Fruit fly (Drosophila melanogaster) whole organism, embryonic: ENCODE measurements around the gene spo.
A peak's percentile ranks its signal among the peaks of the same experiment; 100 is the strongest.

ENCODE experiments used
- Asciz ChIP-seq: fragments of 200-800 bp; sonication (Bioruptor generic); optimal IDR thresholded peaks from 2 replicates; lab custom pipeline; 2017; ENCODE audit warnings: missing biosample characterization, mild to moderate bottlenecking, missing genetic modification characterization, missing genetic modification reagents
- B-H1 ChIP-seq: fragments of 200-800 bp; sonication (Bioruptor generic); IDR thresholded peaks from 3 replicates; pipeline ENCODE4 v1.3.6; 2022; ENCODE audit warnings: missing biosample characterization, missing genetic modification characterization
- C15 ChIP-seq: fragments of 200-800 bp; sonication (Bioruptor generic); IDR thresholded peaks from 3 replicates; pipeline ENCODE4 v1.3.6; 2022; ENCODE audit warnings: missing biosample characterization, missing genetic modification characterization
- CG10462 ChIP-seq: fragments of 200-800 bp; sonication (Bioruptor generic); optimal IDR thresholded peaks from 2 replicates; lab custom pipeline; 2016; ENCODE audit warnings: missing biosample characterization, missing genetic modification characterization
- CG10565 ChIP-seq: fragments of 200-800 bp; sonication (Bioruptor generic); optimal IDR thresholded peaks from 3 replicates; lab custom pipeline; 2016; ENCODE audit warnings: missing biosample characterization, mild to moderate bottlenecking, missing genetic modification characterization
- CG11093 ChIP-seq: fragments of 200-800 bp; sonication (Bioruptor generic); IDR thresholded peaks from 3 replicates; pipeline ENCODE4 v1.3.6; 2022; ENCODE audit warnings: missing biosample characterization, missing genetic modification characterization
- CG11560 ChIP-seq: fragments of 200-800 bp; sonication (Bioruptor generic); IDR thresholded peaks from 3 replicates; pipeline ENCODE4 v1.3.6; 2022; ENCODE audit warnings: missing biosample characterization, missing genetic modification characterization
- CG12071 ChIP-seq: fragments of 200-800 bp; sonication (Bioruptor generic); optimal IDR thresholded peaks from 3 replicates; lab custom pipeline; 2018; ENCODE audit warnings: missing biosample characterization, mild to moderate bottlenecking, missing genetic modification characterization
- CG13123 ChIP-seq: fragments of 200-800 bp; sonication (Bioruptor generic); optimal IDR thresholded peaks from 2 replicates; lab custom pipeline; 2016; ENCODE audit warnings: missing biosample characterization, missing genetic modification characterization
- CG13424 ChIP-seq: fragments of 200-800 bp; sonication (Bioruptor generic); optimal IDR thresholded peaks from 2 replicates; lab custom pipeline; 2019; ENCODE audit warnings: missing biosample characterization, mild to moderate bottlenecking, missing genetic modification characterization, moderate library complexity
- CG1529 ChIP-seq: fragments of 200-800 bp; sonication (Bioruptor generic); optimal IDR thresholded peaks from 3 replicates; lab custom pipeline; 2018; ENCODE audit warnings: missing biosample characterization, missing genetic modification characterization
- CG15479 ChIP-seq: fragments of 200-800 bp; sonication (Bioruptor generic); optimal IDR thresholded peaks from 3 replicates; lab custom pipeline; 2019; ENCODE audit warnings: missing biosample characterization, mild to moderate bottlenecking, missing genetic modification characterization, moderate library complexity
- CG16813 ChIP-seq: fragments of 200-800 bp; sonication (Bioruptor generic); IDR thresholded peaks from 3 replicates; pipeline ENCODE4 v1.3.6; 2022; ENCODE audit warnings: missing biosample characterization, missing genetic modification characterization; ENCODE audit not compliant: partially characterized antibody
- CG33557 ChIP-seq: fragments of 200-800 bp; sonication (Bioruptor generic); optimal IDR thresholded peaks from 2 replicates; lab custom pipeline; 2019; ENCODE audit warnings: missing biosample characterization, mild to moderate bottlenecking, missing genetic modification characterization, moderate library complexity
- CG34422 ChIP-seq: fragments of 200-800 bp; sonication (Bioruptor generic); IDR thresholded peaks from 3 replicates; pipeline ENCODE4 v1.3.6; 2022; ENCODE audit warnings: missing biosample characterization, missing genetic modification characterization
- CG4282 ChIP-seq: fragments of 200-800 bp; sonication (Bioruptor generic); optimal IDR thresholded peaks from 2 replicates; lab custom pipeline; 2016; ENCODE audit warnings: missing biosample characterization, missing genetic modification characterization
- CG6689 ChIP-seq: fragments of 200-800 bp; sonication (Bioruptor generic); IDR thresholded peaks from 2 replicates; pipeline ENCODE4 v1.3.6; 2022; ENCODE audit warnings: missing biosample characterization, missing genetic modification characterization
- CG8388 ChIP-seq: fragments of 200-800 bp; sonication (Bioruptor generic); optimal IDR thresholded peaks from 2 replicates; lab custom pipeline; 2019; ENCODE audit warnings: missing biosample characterization, mild to moderate bottlenecking, missing genetic modification characterization, moderate library complexity
- CrebB ChIP-seq: fragments of 200-800 bp; sonication (Bioruptor generic); optimal IDR thresholded peaks from 3 replicates; lab custom pipeline; 2018; ENCODE audit warnings: missing biosample characterization, mild to moderate bottlenecking, missing genetic modification characterization
- Doc2 ChIP-seq: fragments of 200-800 bp; sonication (Bioruptor generic); IDR thresholded peaks from 2 replicates; pipeline ENCODE4 v1.3.6; 2022; ENCODE audit warnings: missing biosample characterization, missing genetic modification characterization
- Dp ChIP-seq: fragments of 200-800 bp; sonication (Bioruptor generic); optimal IDR thresholded peaks from 2 replicates; lab custom pipeline; 2018; ENCODE audit warnings: missing biosample characterization, mild to moderate bottlenecking, missing genetic modification characterization, moderate library complexity
- HLH54F ChIP-seq: fragments of 200-800 bp; sonication (Bioruptor generic); optimal IDR thresholded peaks from 3 replicates; lab custom pipeline; 2016; ENCODE audit warnings: missing biosample characterization, missing genetic modification characterization
- Hey ChIP-seq: fragments of 200-800 bp; sonication (Bioruptor generic); optimal IDR thresholded peaks from 3 replicates; lab custom pipeline; 2018; ENCODE audit warnings: missing biosample characterization, mild to moderate bottlenecking, missing genetic modification characterization
- Hmx ChIP-seq: fragments of 200-800 bp; sonication (Bioruptor generic); optimal IDR thresholded peaks from 2 replicates; lab custom pipeline; 2016; ENCODE audit warnings: missing biosample characterization, missing genetic modification characterization
- Lhr ChIP-seq: fragments of 200-800 bp; sonication (Bioruptor generic); optimal IDR thresholded peaks from 3 replicates; lab custom pipeline; 2017; ENCODE audit warnings: mild to moderate bottlenecking, missing biosample characterization, missing genetic modification reagents, missing genetic modification characterization
- NC2α ChIP-seq: fragments of 200-800 bp; sonication (Bioruptor generic); optimal IDR thresholded peaks from 2 replicates; lab custom pipeline; 2016; ENCODE audit warnings: missing biosample characterization, missing genetic modification characterization
- Ptx1 ChIP-seq: fragments of 200-800 bp; sonication (Bioruptor generic); IDR thresholded peaks from 2 replicates; pipeline ENCODE4 v1.3.6; 2022; ENCODE audit warnings: missing biosample characterization, missing genetic modification characterization
- Rx ChIP-seq: fragments of 200-800 bp; sonication (Bioruptor generic); IDR thresholded peaks from 2 replicates; pipeline ENCODE4 v1.3.6; 2022; ENCODE audit warnings: missing biosample characterization, missing genetic modification characterization
- Scr ChIP-seq: fragments of 200-800 bp; sonication (Bioruptor generic); IDR thresholded peaks from 2 replicates; pipeline ENCODE4 v1.3.6; 2022; ENCODE audit warnings: missing biosample characterization, missing genetic modification characterization; ENCODE audit not compliant: partially characterized antibody
- Trl ChIP-seq, 3 experiments: fragments of >200 bp in 2 of 3; fragments of 200-800 bp in 1 of 3; sonication (Bioruptor generic) in 1 of 3; optimal IDR thresholded peaks; 2 replicates in 1 of 3; 3 replicates in 2 of 3; lab custom pipeline; 2016 to 2017; ENCODE audit warnings: missing biosample characterization in 1 of 3, missing genetic modification characterization in 1 of 3
- Usf ChIP-seq: fragments of 200-800 bp; sonication (Bioruptor generic); optimal IDR thresholded peaks from 2 replicates; lab custom pipeline; 2017; ENCODE audit warnings: missing genotype, missing biosample characterization, missing genetic modification characterization
- ase ChIP-seq: fragments of 200-800 bp; sonication (Bioruptor generic); IDR thresholded peaks from 3 replicates; pipeline ENCODE4 v1.3.6; 2022; ENCODE audit warnings: missing biosample characterization, missing genetic modification characterization
- az2 ChIP-seq: fragments of 200-800 bp; sonication (Bioruptor generic); optimal IDR thresholded peaks from 3 replicates; lab custom pipeline; 2016; ENCODE audit warnings: missing biosample characterization, missing genetic modification characterization
- bcd ChIP-seq: fragments of 200-800 bp; sonication (Bioruptor generic); optimal IDR thresholded peaks from 2 replicates; lab custom pipeline; 2017; ENCODE audit warnings: missing biosample characterization, mild to moderate bottlenecking, missing genetic modification characterization
- br ChIP-seq: fragments of >200 bp; optimal IDR thresholded peaks from 2 replicates; lab custom pipeline; 2017
- chinmo ChIP-seq: fragments of 200-800 bp; sonication (Bioruptor generic); IDR thresholded peaks from 4 replicates; pipeline ENCODE4 v1.3.6; 2022; ENCODE audit warnings: missing biosample characterization, missing genetic modification characterization; ENCODE audit not compliant: partially characterized antibody
- dysf ChIP-seq: fragments of 200-800 bp; sonication (Bioruptor generic); IDR thresholded peaks from 3 replicates; pipeline ENCODE4 v1.3.6; 2022; ENCODE audit warnings: missing biosample characterization, missing genetic modification characterization
- eve ChIP-seq, 2 experiments: fragments of >200 bp; optimal IDR thresholded peaks; 2 replicates each; lab custom pipeline; 2017; ENCODE audit warnings: missing biosample characterization in 2 of 2, missing genetic modification characterization in 2 of 2
- fd3F ChIP-seq: fragments of 200-800 bp; sonication (Bioruptor generic); optimal IDR thresholded peaks from 2 replicates; lab custom pipeline; 2018; ENCODE audit warnings: missing biosample characterization, mild to moderate bottlenecking, missing genetic modification characterization, moderate library complexity
- gce ChIP-seq: fragments of 200-800 bp; sonication (Bioruptor generic); IDR thresholded peaks from 3 replicates; pipeline ENCODE4 v1.3.6; 2022; ENCODE audit warnings: missing biosample characterization, missing genetic modification characterization
- grau ChIP-seq: fragments of 200-800 bp; optimal IDR thresholded peaks from 3 replicates; lab custom pipeline; 2019; ENCODE audit warnings: missing biosample characterization, mild to moderate bottlenecking, missing genetic modification characterization, moderate library complexity
- klu ChIP-seq: fragments of 200-800 bp; sonication (Bioruptor generic); IDR thresholded peaks from 2 replicates; pipeline ENCODE4 v1.3.6; 2022; ENCODE audit warnings: missing biosample characterization, missing genetic modification characterization
- knrl ChIP-seq: fragments of 200-800 bp; sonication (Bioruptor generic); IDR thresholded peaks from 3 replicates; pipeline ENCODE4 v1.3.6; 2022; ENCODE audit warnings: missing biosample characterization, missing genetic modification characterization; ENCODE audit not compliant: partially characterized antibody
- luna ChIP-seq: fragments of 200-800 bp; sonication (Bioruptor generic); optimal IDR thresholded peaks from 2 replicates; lab custom pipeline; 2016; ENCODE audit warnings: missing biosample characterization, missing genetic modification characterization
- pho ChIP-seq: fragments of 200-800 bp; sonication (Bioruptor generic); optimal IDR thresholded peaks from 2 replicates; lab custom pipeline; 2016; ENCODE audit warnings: missing biosample characterization, missing genetic modification characterization
- phol ChIP-seq: fragments of 200-800 bp; sonication (Bioruptor generic); optimal IDR thresholded peaks from 3 replicates; lab custom pipeline; 2018; ENCODE audit warnings: missing biosample characterization, mild to moderate bottlenecking, missing genetic modification characterization, moderate library complexity
- pum ChIP-seq: fragments of 200-800 bp; sonication (Bioruptor generic); optimal IDR thresholded peaks from 2 replicates; lab custom pipeline; 2016; ENCODE audit warnings: missing biosample characterization, missing genetic modification characterization
- sisA ChIP-seq: fragments of 200-800 bp; sonication (Bioruptor generic); IDR thresholded peaks from 2 replicates; pipeline ENCODE4 v1.3.6; 2022; ENCODE audit warnings: missing biosample characterization, missing genetic modification characterization
- trh ChIP-seq: fragments of 200-800 bp; sonication (Bioruptor generic); optimal IDR thresholded peaks from 2 replicates; lab custom pipeline; 2016; ENCODE audit warnings: missing biosample characterization, missing genetic modification characterization
- z ChIP-seq: fragments of 200-800 bp; sonication (Bioruptor generic); IDR thresholded peaks from 3 replicates; pipeline ENCODE4 v1.3.6; 2022; ENCODE audit warnings: missing biosample characterization, missing genetic modification characterization

Gene spo

DNA sequence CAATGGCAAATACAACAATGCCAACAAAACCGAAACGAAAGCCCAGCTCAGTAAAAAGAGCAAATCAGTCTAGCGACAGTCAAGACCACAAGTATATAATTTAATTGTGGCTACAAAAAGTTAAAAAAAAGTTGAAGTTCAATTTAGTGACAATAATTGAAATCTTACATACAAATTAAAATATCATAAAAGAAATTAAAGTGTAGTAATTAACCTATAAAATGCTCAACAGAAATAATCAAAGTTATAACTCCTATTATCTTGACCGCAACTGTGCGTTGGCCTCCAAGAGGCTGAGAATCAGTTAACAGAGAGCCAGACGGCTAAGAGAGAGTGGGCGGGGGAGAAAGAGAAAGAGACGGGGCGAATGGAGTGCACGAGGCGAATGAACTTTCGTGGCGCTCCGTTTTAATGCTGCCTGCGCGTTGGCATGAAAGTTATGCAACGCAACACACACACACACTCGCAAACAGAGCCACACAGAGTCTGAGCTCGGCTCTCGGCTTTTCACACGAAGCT lies 19.4 kb upstream of the spo start (continued):
- TF ChIP-seq bcd (peak; percentile 74), luna (GFP tag; lab: Kevin White, UChicago) (no peak), Lhr (GFP tag; lab: Kevin White, UChicago) (peak; percentile 72), pum (peak; percentile 60), Trl (optimal IDR thresholded peaks at IDR 0.05; lab: Kevin White, UChicago) (peak; percentile 6 to 46), Trl (GFP tag; optimal IDR thresholded peaks at IDR 0.05; lab: Kevin White, UChicago) (peak; percentile 27), Rx (GFP tag; lab: Robert Waterston, UW) (0 out of 2 replicates have a peak, but pooled peaks have one; percentile 31), Dp (no peak), CG15479 (GFP tag; lab: Kevin White, UChicago) (no peak), Scr (no peak), CrebB (tag; lab: Kevin White, UChicago) (peak; percentile 76), dysf (GFP tag; lab: Robert Waterston, UW) (peak; percentile 79), gce (GFP tag; lab: Robert Waterston, UW) (0 out of 3 replicates have a peak, but pooled peaks have one; percentile 57), NC2α (peak; percentile 17), B-H1 (peak; percentile 55; the same call in 2 of the 3 replicates), grau (peak; percentile 85), CG12071 (GFP tag; lab: Kevin White, UChicago) (no peak), CG33557 (peak; percentile 90), br (lab: Kevin White, UChicago) (no peak), az2 (GFP tag; lab: Kevin White, UChicago) (peak; percentile 85), pho (GFP tag; lab: Kevin White, UChicago) (peak; percentile 25), CG16813 (no peak), ase (GFP tag; lab: Robert Waterston, UW) (peak; percentile 41; the same call in 1 of the 3 replicates), chinmo (0 out of 4 replicates have a peak, but pooled peaks have one; percentile 67), eve (GFP tag; optimal IDR thresholded peaks at IDR 0.05; lab: Kevin White, UChicago) (peak in 1 of 2 experiments; percentile 94), trh (GFP tag; lab: Kevin White, UChicago) (peak; percentile 55), CG10565 (peak; percentile 3), CG4282 (no peak), phol (tag; lab: Kevin White, UChicago) (peak; percentile 90), fd3F (peak; percentile 42), CG8388 (peak; percentile 92), z (GFP tag; lab: Robert Waterston, UW) (0 out of 3 replicates have a peak, but pooled peaks have one; percentile 20), klu (peak; percentile 48; the same call in 1 of the 2 replicates), Asciz (GFP tag; lab: Kevin White, UChicago) (peak; percentile 83), CG13424 (peak; percentile 90), Doc2 (GFP tag; lab: Robert Waterston, UW) (0 out of 2 replicates have a peak, but pooled peaks have one; percentile 10), CG6689 (GFP tag; lab: Robert Waterston, UW) (peak; percentile 83), Usf (peak; percentile 33), C15 (GFP tag; lab: Robert Waterston, UW) (no peak), CG11093 (GFP tag; lab: Robert Waterston, UW) (peak; percentile 62), sisA (GFP tag; lab: Robert Waterston, UW) (peak; percentile 62), CG34422 (peak; percentile 68; the same call in 2 of the 3 replicates), Hmx (GFP tag; lab: Kevin White, UChicago) (no peak), CG10462 (GFP tag; lab: Kevin White, UChicago) (peak; percentile 46), knrl (GFP tag; lab: Robert Waterston, UW) (no peak), Ptx1 (GFP tag; lab: Robert Waterston, UW) (peak; percentile 60; the same call in 1 of the 2 replicates), Hey (tag; lab: Kevin White, UChicago) (no peak), CG13123 (GFP tag; lab: Kevin White, UChicago) (peak; percentile 31), HLH54F (GFP tag; lab: Kevin White, UChicago) (no peak), CG1529 (peak; percentile 80), CG11560 (tag; lab: Robert Waterston, UW) (no peak)
